Worm (Caenorhabditis elegans) whole organism, L1 larva: ENCODE data around the gene ras-1.

Experiments used
- C34B4.2 ChIP-seq: sonication (generic microtip); optimal IDR thresholded peaks from 2 replicates; lab custom pipeline; 2017; ENCODE audit warnings: mild to moderate bottlenecking, missing genetic modification characterization, missing compliant biosample characterization
- F16B12.6 ChIP-seq: fragments of 150-350 bp; optimal IDR thresholded peaks from 2 replicates; lab custom pipeline; 2014; ENCODE audit warnings: missing biosample characterization, missing genetic modification characterization
- Y116A8C.19 ChIP-seq: sonication (generic microtip); optimal IDR thresholded peaks from 2 replicates; lab custom pipeline; 2016; ENCODE audit warnings: missing compliant biosample characterization, missing genetic modification characterization, borderline replicate concordance
- aha-1 ChIP-seq: fragments of 150-350 bp; optimal IDR thresholded peaks from 2 replicates; lab custom pipeline; 2014; ENCODE audit warnings: missing biosample characterization, missing genetic modification characterization
- aly-2 ChIP-seq: fragments of 150-350 bp; optimal IDR thresholded peaks from 2 replicates; lab custom pipeline; 2014; ENCODE audit warnings: missing biosample characterization, missing genetic modification characterization
- blmp-1 ChIP-seq: fragments of 150-350 bp; optimal IDR thresholded peaks from 2 replicates; lab custom pipeline; 2014; ENCODE audit warnings: missing biosample characterization, missing genetic modification characterization
- ceh-88 ChIP-seq: fragments of 200-800 bp; sonication (Bioruptor generic); IDR thresholded peaks from 2 replicates; pipeline ENCODE4 v1.3.6; 2022; ENCODE audit warnings: missing genetic modification characterization, missing compliant biosample characterization
- ces-1 ChIP-seq: fragments of 150-350 bp; optimal IDR thresholded peaks from 2 replicates; lab custom pipeline; 2014; ENCODE audit warnings: missing biosample characterization, missing genetic modification reagents, missing genetic modification characterization
- dsc-1 ChIP-seq: sonication (generic microtip); optimal IDR thresholded peaks from 2 replicates; lab custom pipeline; 2016; ENCODE audit warnings: mild to moderate bottlenecking, missing genetic modification characterization, missing compliant biosample characterization
- efl-1 ChIP-seq, 4 experiments: fragments of 150-350 bp; optimal IDR thresholded peaks in 3 of 4; peaks in 1 of 4; 1 replicate in 1 of 4; 2 replicates in 3 of 4; lab custom pipeline; 2014; ENCODE audit warnings: missing biosample characterization in 2 of 4, missing genetic modification characterization in 2 of 4, missing genetic modification reagents in 2 of 4
- elt-2 ChIP-seq: sonication (generic microtip); optimal IDR thresholded peaks from 2 replicates; lab custom pipeline; 2016; ENCODE audit warnings: missing genetic modification characterization, mild to moderate bottlenecking, inconsistent platforms, missing compliant biosample characterization, missing genetic modification reagents
- fkh-8 ChIP-seq: sonication (generic microtip); optimal IDR thresholded peaks from 2 replicates; lab custom pipeline; 2016; ENCODE audit warnings: mild to moderate bottlenecking, missing genetic modification characterization, missing compliant biosample characterization
- fos-1 ChIP-seq: fragments of 150-350 bp; optimal IDR thresholded peaks from 2 replicates; lab custom pipeline; 2014; ENCODE audit warnings: missing biosample characterization, missing genetic modification characterization
- grh-1 ChIP-seq: fragments of 200-800 bp; sonication (Bioruptor generic); IDR thresholded peaks from 2 replicates; pipeline ENCODE4 v1.3.6; 2022; ENCODE audit warnings: missing genetic modification reagents, missing genetic modification characterization, missing compliant biosample characterization
- hlh-4 ChIP-seq: sonication (generic microtip); optimal IDR thresholded peaks from 2 replicates; lab custom pipeline; 2016; ENCODE audit warnings: mild to moderate bottlenecking, missing genetic modification characterization, missing compliant biosample characterization
- lin-15B ChIP-seq: fragments of 150-350 bp; sonication (generic microtip); optimal IDR thresholded peaks from 3 replicates; lab custom pipeline; 2014; ENCODE audit warnings: missing biosample characterization, missing genetic modification characterization
- lir-3 ChIP-seq: sonication (generic microtip); optimal IDR thresholded peaks from 2 replicates; lab custom pipeline; 2016; ENCODE audit warnings: mild to moderate bottlenecking, missing genetic modification characterization, moderate library complexity, missing compliant biosample characterization; ENCODE audit not compliant: poor library complexity
- mdl-1 ChIP-seq, 2 experiments: fragments of 150-350 bp; optimal IDR thresholded peaks; 2 replicates each; lab custom pipeline; 2014 to 2017; ENCODE audit warnings: missing biosample characterization in 2 of 2, missing genetic modification characterization in 2 of 2, inconsistent platforms in 1 of 2
- nhr-20 ChIP-seq: sonication (generic microtip); optimal IDR thresholded peaks from 2 replicates; lab custom pipeline; 2016; ENCODE audit warnings: mild to moderate bottlenecking, missing genetic modification characterization, missing compliant biosample characterization
- nhr-237 ChIP-seq: fragments of 150-350 bp; optimal IDR thresholded peaks from 2 replicates; lab custom pipeline; 2014; ENCODE audit warnings: missing biosample characterization, missing genetic modification characterization
- nhr-28 ChIP-seq: fragments of 150-350 bp; optimal IDR thresholded peaks from 2 replicates; lab custom pipeline; 2014; ENCODE audit warnings: missing biosample characterization, missing genetic modification characterization
- nhr-71 ChIP-seq: sonication (generic microtip); optimal IDR thresholded peaks from 2 replicates; lab custom pipeline; 2016; ENCODE audit warnings: mild to moderate bottlenecking, missing genetic modification characterization, moderate library complexity, missing compliant biosample characterization
- nhr-77 ChIP-seq: fragments of 150-350 bp; optimal IDR thresholded peaks from 2 replicates; lab custom pipeline; 2014; ENCODE audit warnings: missing biosample characterization, missing genetic modification characterization
- nhr-84 ChIP-seq: sonication (generic microtip); optimal IDR thresholded peaks from 2 replicates; lab custom pipeline; 2017; ENCODE audit warnings: missing biosample characterization, missing genetic modification characterization
- nhr-90 ChIP-seq: sonication (generic microtip); optimal IDR thresholded peaks from 2 replicates; lab custom pipeline; 2016; ENCODE audit warnings: mild to moderate bottlenecking, missing genetic modification characterization, missing compliant biosample characterization; ENCODE audit not compliant: poor library complexity
- skn-1 ChIP-seq: fragments of 150-350 bp; optimal IDR thresholded peaks from 2 replicates; lab custom pipeline; 2014; ENCODE audit warnings: missing biosample characterization, missing genetic modification characterization
- snpc-4 ChIP-seq: fragments of 150-350 bp; optimal IDR thresholded peaks from 2 replicates; lab custom pipeline; 2014; ENCODE audit warnings: missing biosample characterization, missing genetic modification characterization
- snu-23 ChIP-seq: sonication (generic microtip); optimal IDR thresholded peaks from 2 replicates; lab custom pipeline; 2016; ENCODE audit warnings: missing genetic modification characterization, missing compliant biosample characterization
- sox-4 ChIP-seq: sonication (generic microtip); optimal IDR thresholded peaks from 2 replicates; lab custom pipeline; 2016; ENCODE audit warnings: missing genetic modification characterization, missing compliant biosample characterization
- tbx-2 ChIP-seq: sonication (generic microtip); optimal IDR thresholded peaks from 2 replicates; lab custom pipeline; 2016; ENCODE audit warnings: missing genetic modification characterization, missing compliant biosample characterization
- unc-30 ChIP-seq: sonication (generic microtip); optimal IDR thresholded peaks from 2 replicates; lab custom pipeline; 2017; ENCODE audit warnings: missing biosample characterization, missing genetic modification characterization
- unc-62 ChIP-seq: fragments of 150-350 bp; optimal IDR thresholded peaks from 2 replicates; lab custom pipeline; 2014; ENCODE audit warnings: missing biosample characterization, missing genetic modification reagents, missing genetic modification characterization
- unc-98 ChIP-seq: fragments of 200-800 bp; sonication (Bioruptor generic); IDR thresholded peaks from 2 replicates; pipeline ENCODE4 v1.3.6; 2022; ENCODE audit warnings: missing genetic modification characterization, missing compliant biosample characterization
- xbp-1 ChIP-seq: sonication (generic microtip); optimal IDR thresholded peaks from 2 replicates; lab custom pipeline; 2016; ENCODE audit warnings: missing genetic modification characterization, missing compliant biosample characterization

Gene ras-1

ce11 chrII:12311560-12311959 is 40.5 kb downstream of the ras-1 start, which contains the start of gene sre-51:
Gene sre-51 (plus strand): TSS chrII:12311860.
- no peak for TF ChIP-seq grh-1
- no peak for TF ChIP-seq nhr-84 (tag; lab: Kevin White, UChicago)
- no peak for TF ChIP-seq nhr-20
- no peak for TF ChIP-seq nhr-237 (tag; lab: Kevin White, UChicago)
- no peak for TF ChIP-seq snpc-4 (tag; lab: Kevin White, UChicago)
- no peak for TF ChIP-seq F16B12.6 (tag; lab: Kevin White, UChicago)

DNA sequence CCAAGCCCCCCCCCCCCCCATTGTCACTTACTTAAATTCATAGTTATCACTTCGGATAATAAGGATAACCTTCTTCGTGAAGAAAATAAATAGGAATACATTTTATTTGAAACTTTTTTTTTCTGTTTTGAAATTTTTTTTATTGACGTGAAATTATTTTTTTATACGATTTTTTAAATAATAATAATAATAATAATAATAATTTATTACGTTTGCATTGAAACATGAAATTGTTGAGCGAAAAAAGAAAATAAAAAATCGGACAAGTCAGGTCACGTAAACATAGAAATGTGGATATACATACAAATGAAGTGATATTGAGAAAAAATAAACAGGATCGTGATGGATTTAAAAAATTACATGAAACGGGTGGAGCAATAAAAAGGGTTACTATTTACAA is 42.4 kb downstream of the ras-1 start, which contains the start of gene C50E10.2:
C50E10.2 (minus strand) TSS at position 101 of the 400 bp plus-strand sequence.
- TF ChIP-seq snu-23 (GFP tag; lab: Kevin White, UChicago) (no peak), blmp-1 (tag; lab: Kevin White, UChicago) (no peak), lin-15B (tag; lab: Kevin White, UChicago) (no peak), sox-4 (tag; lab: Kevin White, UChicago) (no peak), lir-3 (tag; lab: Kevin White, UChicago) (no peak), efl-1 (optimal IDR thresholded peaks at IDR 0.05; lab: Kevin White, UChicago) (no peak), efl-1 (GFP tag; optimal IDR thresholded peaks at IDR 0.05 in 1 of 2; lab: Kevin White, UChicago) (no peak), fkh-8 (no peak), nhr-77 (tag; lab: Kevin White, UChicago) (no peak), Y116A8C.19 (tag; lab: Kevin White, UChicago) (no peak), dsc-1 (no peak), unc-62 (GFP tag; lab: Kevin White, UChicago) (no peak), nhr-71 (no peak)

ce11 chrII:12303142-12303541 is 48.9 kb downstream of the ras-1 start, which contains the start of gene sre-50:
Gene sre-50 (plus strand): TSS chrII:12303525.
- no peak for TF ChIP-seq nhr-77 (tag; lab: Kevin White, UChicago)
- no peak for TF ChIP-seq skn-1 (tag; lab: Kevin White, UChicago)
- TF ChIP-seq C34B4.2 (tag; lab: Kevin White, UChicago) = no peak
- TF ChIP-seq hlh-4 = no peak
- TF ChIP-seq grh-1 = no peak
- TF ChIP-seq ces-1 = no peak
- no peak for TF ChIP-seq aha-1 (tag; lab: Kevin White, UChicago)
- TF ChIP-seq tbx-2 = no peak
- TF ChIP-seq fos-1 (tag; lab: Kevin White, UChicago) = no peak
- TF ChIP-seq nhr-90 (tag; lab: Kevin White, UChicago) = no peak
- no peak for TF ChIP-seq ceh-88 (GFP tag; lab: Robert Waterston, UW)

- TF ChIP-seq unc-98 (no peak), lin-15B (tag; lab: Kevin White, UChicago) (no peak), mdl-1 (tag; optimal IDR thresholded peaks at IDR 0.05; lab: Kevin White, UChicago) (no peak), elt-2 (tag; lab: Kevin White, UChicago) (no peak)
Measured at ce11 chrII:12302354-12302753, 49.7 kb downstream of the ras-1 start, which contains the start of gene C50E10.1. Gene C50E10.1 (minus strand): TSS chrII:12302454.

DNA sequence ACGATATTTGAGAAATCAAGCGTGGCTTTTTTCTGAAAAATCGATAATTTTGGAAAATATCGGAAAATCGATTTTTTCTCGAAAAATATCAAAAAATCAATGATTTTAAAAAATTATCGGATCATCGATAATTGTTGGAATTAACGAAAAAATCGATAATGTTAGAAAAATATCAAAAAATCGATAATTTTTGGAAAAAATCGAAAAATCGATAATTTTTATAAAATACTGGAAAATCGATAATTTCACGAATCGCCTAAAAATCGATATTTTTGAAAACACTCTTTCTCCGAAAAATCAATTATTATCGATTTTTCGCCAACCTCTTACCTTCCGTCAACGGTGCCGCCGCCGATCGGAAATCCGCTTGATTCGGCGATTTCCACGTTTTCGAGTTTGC is 50.8 kb downstream of the ras-1 start:
- no peak for TF ChIP-seq xbp-1 (tag; lab: Kevin White, UChicago)
- TF ChIP-seq nhr-28 (tag; lab: Kevin White, UChicago) = no peak
- no peak for TF ChIP-seq nhr-90 (tag; lab: Kevin White, UChicago)
- TF ChIP-seq snpc-4 (tag; lab: Kevin White, UChicago) = no peak
- no peak for TF ChIP-seq aly-2
- TF ChIP-seq unc-30 = no peak
